Worm (Caenorhabditis elegans) whole organism, L3 larva: ENCODE results near the gene ugt-17.

Experiments
- R02D3.7 ChIP-seq: fragments of 150-350 bp; optimal IDR thresholded peaks from 2 replicates; lab custom pipeline; 2014; ENCODE audit warnings: missing biosample characterization, missing genetic modification characterization
- ceh-16 ChIP-seq: sonication (generic microtip); optimal IDR thresholded peaks from 2 replicates; lab custom pipeline; 2017; ENCODE audit warnings: missing biosample characterization, missing genetic modification characterization
- ceh-9 ChIP-seq: sonication (generic microtip); optimal IDR thresholded peaks from 2 replicates; lab custom pipeline; 2018; ENCODE audit warnings: missing biosample characterization, missing genetic modification characterization
- egl-27 ChIP-seq: sonication (generic microtip); optimal IDR thresholded peaks from 4 replicates; lab custom pipeline; 2017; ENCODE audit warnings: missing biosample characterization, missing genetic modification reagents, missing genetic modification characterization
- elt-1 ChIP-seq: fragments of 150-350 bp; optimal IDR thresholded peaks from 2 replicates; lab custom pipeline; 2014; ENCODE audit warnings: missing biosample characterization, missing genetic modification characterization
- nhr-237 ChIP-seq: fragments of 150-350 bp; optimal IDR thresholded peaks from 2 replicates; lab custom pipeline; 2014; ENCODE audit warnings: missing biosample characterization, missing genetic modification characterization
- nhr-28 ChIP-seq: fragments of 150-350 bp; optimal IDR thresholded peaks from 2 replicates; lab custom pipeline; 2014; ENCODE audit warnings: missing biosample characterization, missing genetic modification characterization
- pha-4 ChIP-seq: fragments of 150-350 bp; optimal IDR thresholded peaks from 2 replicates; lab custom pipeline; 2014; ENCODE audit warnings: missing biosample characterization, missing genetic modification reagents, missing genetic modification characterization
- skn-1 ChIP-seq: fragments of 150-350 bp; optimal IDR thresholded peaks from 2 replicates; lab custom pipeline; 2014; ENCODE audit warnings: missing biosample characterization, missing genetic modification characterization

DNA sequence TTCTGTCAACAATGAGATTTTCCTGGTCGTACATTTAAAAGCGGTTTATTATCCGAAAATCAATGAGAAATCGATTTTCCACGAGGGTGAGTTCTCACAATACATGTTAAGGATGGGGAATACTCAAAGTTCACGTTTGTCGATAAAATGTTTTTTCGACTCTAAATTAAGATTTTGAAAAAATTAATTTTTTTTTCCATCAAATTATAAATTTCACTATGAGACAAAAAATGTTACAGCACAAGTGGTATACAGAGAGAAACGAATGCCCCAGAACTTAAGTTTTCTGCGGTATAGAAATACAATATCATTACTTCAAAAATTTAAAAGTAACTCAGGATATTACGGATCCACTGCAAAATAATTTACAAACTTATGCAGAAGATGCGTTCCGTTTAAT lies 26.5 kb downstream of the ugt-17 start, which contains the start of gene R04B5.1:
- TF ChIP-seq nhr-237 (tag; lab: Kevin White, UChicago) (no peak), pha-4 (no peak), R02D3.7 (tag; lab: Kevin White, UChicago) (no peak), elt-1 (tag; lab: Kevin White, UChicago) (no peak), ceh-16 (no peak), egl-27 (tag; lab: Kevin White, UChicago) (no peak), nhr-28 (tag; lab: Kevin White, UChicago) (no peak), skn-1 (tag; lab: Kevin White, UChicago) (no peak), ceh-9 (tag; lab: Kevin White, UChicago) (no peak)
